Worm (Caenorhabditis elegans) whole organism, early embryonic: Measurements from ENCODE around the gene C47E8.9.

Experiments used
- B0310.2 ChIP-seq: sonication (generic microtip); optimal IDR thresholded peaks from 2 replicates; lab custom pipeline; 2016; ENCODE audit warnings: mild to moderate bottlenecking, missing genetic modification characterization, missing compliant biosample characterization
- F13C5.2 ChIP-seq: sonication (generic microtip); optimal IDR thresholded peaks from 2 replicates; lab custom pipeline; 2017; ENCODE audit warnings: mild to moderate bottlenecking, missing genetic modification characterization, inconsistent platforms, missing compliant biosample characterization
- aly-1 ChIP-seq: sonication (generic microtip); optimal IDR thresholded peaks from 2 replicates; lab custom pipeline; 2016; ENCODE audit warnings: missing genetic modification characterization, missing compliant biosample characterization
- ama-1 ChIP-seq: fragments of 150-350 bp; optimal IDR thresholded peaks from 2 replicates; lab custom pipeline; 2014
- hnd-1 ChIP-seq: sonication (generic microtip); optimal IDR thresholded peaks from 2 replicates; lab custom pipeline; 2016; ENCODE audit warnings: missing genetic modification characterization, missing compliant biosample characterization
- scrt-1 ChIP-seq: fragments of 200-800 bp; sonication (Bioruptor generic); IDR thresholded peaks from 2 replicates; pipeline ENCODE4 v1.3.6; 2022; ENCODE audit warnings: missing genetic modification characterization, missing compliant biosample characterization
- tbx-11 ChIP-seq: fragments of 200-800 bp; sonication (Bioruptor generic); IDR thresholded peaks from 2 replicates; pipeline ENCODE4 v1.3.6; 2022; ENCODE audit warnings: missing genetic modification characterization, missing compliant biosample characterization

- TF ChIP-seq aly-1 (tag; lab: Kevin White, UChicago) = no peak
- no peak for TF ChIP-seq F13C5.2 (tag; lab: Kevin White, UChicago)
- TF ChIP-seq tbx-11 = no peak
- TF ChIP-seq ama-1 (lab: Kevin White, UChicago) = no peak
- no peak for TF ChIP-seq hnd-1
- TF ChIP-seq B0310.2 (tag; lab: Kevin White, UChicago) = no peak
- no peak for TF ChIP-seq scrt-1
Measured at ce11 chrV:14625662-14626061, 37.4 kb upstream of the C47E8.9 start.
